Worm (Caenorhabditis elegans) whole organism, L1 larva: ENCODE data around the gene fbxa-208.

ENCODE experiments used
- C04F5.9 ChIP-seq: sonication (generic microtip); optimal IDR thresholded peaks from 2 replicates; lab custom pipeline; 2016; ENCODE audit warnings: missing genetic modification characterization, missing compliant biosample characterization
- C34B4.2 ChIP-seq: sonication (generic microtip); optimal IDR thresholded peaks from 2 replicates; lab custom pipeline; 2017; ENCODE audit warnings: mild to moderate bottlenecking, missing genetic modification characterization, missing compliant biosample characterization
- F16B12.6 ChIP-seq: fragments of 150-350 bp; optimal IDR thresholded peaks from 2 replicates; lab custom pipeline; 2014; ENCODE audit warnings: missing biosample characterization, missing genetic modification characterization
- Y116A8C.19 ChIP-seq: sonication (generic microtip); optimal IDR thresholded peaks from 2 replicates; lab custom pipeline; 2016; ENCODE audit warnings: missing compliant biosample characterization, missing genetic modification characterization, borderline replicate concordance
- alr-1 ChIP-seq: fragments of 200-800 bp; sonication (Bioruptor generic); optimal IDR thresholded peaks from 2 replicates; lab custom pipeline; 2018; ENCODE audit warnings: borderline replicate concordance, mild to moderate bottlenecking, missing genetic modification characterization, missing compliant biosample characterization
- ceh-63 ChIP-seq: fragments of 200-800 bp; sonication (Bioruptor generic); optimal IDR thresholded peaks from 2 replicates; lab custom pipeline; 2018; ENCODE audit warnings: mild to moderate bottlenecking, missing genetic modification characterization, missing compliant biosample characterization
- ceh-8 ChIP-seq: fragments of 200-800 bp; sonication (Bioruptor generic); optimal IDR thresholded peaks from 2 replicates; lab custom pipeline; 2018; ENCODE audit warnings: mild to moderate bottlenecking, missing genetic modification characterization, moderate library complexity, missing compliant biosample characterization
- ceh-82 ChIP-seq, 3 experiments: fragments of 150-350 bp in 1 of 3; sonication (generic microtip) in 2 of 3; optimal IDR thresholded peaks; 2 replicates each; lab custom pipeline; 2014 to 2017; ENCODE audit warnings: missing biosample characterization in 3 of 3, missing genetic modification characterization in 3 of 3
- ceh-88 ChIP-seq: fragments of 200-800 bp; sonication (Bioruptor generic); IDR thresholded peaks from 2 replicates; pipeline ENCODE4 v1.3.6; 2022; ENCODE audit warnings: missing genetic modification characterization, missing compliant biosample characterization
- dpl-1 ChIP-seq, 3 experiments: fragments of 150-350 bp in 2 of 3; sonication (generic microtip) in 1 of 3; optimal IDR thresholded peaks; 2 replicates each; lab custom pipeline; 2014 to 2017; ENCODE audit warnings: missing biosample characterization in 3 of 3, missing genetic modification characterization in 3 of 3, missing genetic modification reagents in 3 of 3
- efl-1 ChIP-seq, 4 experiments: fragments of 150-350 bp; optimal IDR thresholded peaks in 3 of 4; peaks in 1 of 4; 1 replicate in 1 of 4; 2 replicates in 3 of 4; lab custom pipeline; 2014; ENCODE audit warnings: missing biosample characterization in 2 of 4, missing genetic modification characterization in 2 of 4, missing genetic modification reagents in 2 of 4
- efl-3 ChIP-seq: fragments of 200-800 bp; sonication (Bioruptor generic); optimal IDR thresholded peaks from 2 replicates; lab custom pipeline; 2018; ENCODE audit warnings: mild to moderate bottlenecking, missing genetic modification characterization, missing compliant biosample characterization
- elt-2 ChIP-seq: sonication (generic microtip); optimal IDR thresholded peaks from 2 replicates; lab custom pipeline; 2016; ENCODE audit warnings: missing genetic modification characterization, mild to moderate bottlenecking, inconsistent platforms, missing compliant biosample characterization, missing genetic modification reagents
- fos-1 ChIP-seq: fragments of 150-350 bp; optimal IDR thresholded peaks from 2 replicates; lab custom pipeline; 2014; ENCODE audit warnings: missing biosample characterization, missing genetic modification characterization
- hlh-4 ChIP-seq: sonication (generic microtip); optimal IDR thresholded peaks from 2 replicates; lab custom pipeline; 2016; ENCODE audit warnings: mild to moderate bottlenecking, missing genetic modification characterization, missing compliant biosample characterization
- lin-13 ChIP-seq: fragments of 150-350 bp; optimal IDR thresholded peaks from 2 replicates; lab custom pipeline; 2014; ENCODE audit warnings: missing biosample characterization, missing genetic modification reagents, missing genetic modification characterization
- lin-14 ChIP-seq: fragments of 200-800 bp; sonication (Bioruptor generic); optimal IDR thresholded peaks from 2 replicates; lab custom pipeline; 2018; ENCODE audit warnings: mild to moderate bottlenecking, missing genetic modification characterization, moderate library complexity, missing compliant biosample characterization
- lin-35 ChIP-seq, 2 experiments: fragments of 150-350 bp; optimal IDR thresholded peaks; 2 replicates each; lab custom pipeline; 2014; ENCODE audit warnings: missing biosample characterization in 2 of 2, missing genetic modification characterization in 2 of 2, missing genetic modification reagents in 2 of 2
- lir-3 ChIP-seq: sonication (generic microtip); optimal IDR thresholded peaks from 2 replicates; lab custom pipeline; 2016; ENCODE audit warnings: mild to moderate bottlenecking, missing genetic modification characterization, moderate library complexity, missing compliant biosample characterization; ENCODE audit not compliant: poor library complexity
- lsy-2 ChIP-seq, 2 experiments: fragments of 150-350 bp; optimal IDR thresholded peaks; 2 replicates each; lab custom pipeline; 2014; ENCODE audit warnings: missing biosample characterization in 2 of 2, missing genetic modification characterization in 2 of 2
- mab-9 ChIP-seq: fragments of 200-800 bp; sonication (Bioruptor generic); IDR thresholded peaks from 2 replicates; pipeline ENCODE4 v1.3.6; 2022; ENCODE audit warnings: missing genetic modification reagents, missing genetic modification characterization, missing compliant biosample characterization
- mef-2 ChIP-seq: fragments of 150-350 bp; optimal IDR thresholded peaks from 2 replicates; lab custom pipeline; 2014; ENCODE audit warnings: missing biosample characterization, missing genetic modification characterization
- mep-1 ChIP-seq: fragments of 150-350 bp; optimal IDR thresholded peaks from 2 replicates; lab custom pipeline; 2014; ENCODE audit warnings: missing biosample characterization, missing genetic modification characterization
- nhr-11 ChIP-seq: fragments of 150-350 bp; optimal IDR thresholded peaks from 2 replicates; lab custom pipeline; 2014; ENCODE audit warnings: missing biosample characterization, missing genetic modification characterization
- nhr-20 ChIP-seq: sonication (generic microtip); optimal IDR thresholded peaks from 2 replicates; lab custom pipeline; 2016; ENCODE audit warnings: mild to moderate bottlenecking, missing genetic modification characterization, missing compliant biosample characterization
- nhr-47 ChIP-seq: sonication (generic microtip); optimal IDR thresholded peaks from 2 replicates; lab custom pipeline; 2016; ENCODE audit warnings: mild to moderate bottlenecking, missing genetic modification characterization, moderate library complexity, missing compliant biosample characterization
- nhr-71 ChIP-seq: sonication (generic microtip); optimal IDR thresholded peaks from 2 replicates; lab custom pipeline; 2016; ENCODE audit warnings: mild to moderate bottlenecking, missing genetic modification characterization, moderate library complexity, missing compliant biosample characterization
- nhr-77 ChIP-seq: fragments of 150-350 bp; optimal IDR thresholded peaks from 2 replicates; lab custom pipeline; 2014; ENCODE audit warnings: missing biosample characterization, missing genetic modification characterization
- pax-3 ChIP-seq: fragments of 200-800 bp; sonication (Bioruptor generic); optimal IDR thresholded peaks from 2 replicates; lab custom pipeline; 2018; ENCODE audit warnings: mild to moderate bottlenecking, missing genetic modification characterization, moderate library complexity, missing compliant biosample characterization
- rnt-1 ChIP-seq: sonication (generic microtip); optimal IDR thresholded peaks from 2 replicates; lab custom pipeline; 2016; ENCODE audit warnings: mild to moderate bottlenecking, missing genetic modification characterization, moderate library complexity, missing compliant biosample characterization
- skn-1 ChIP-seq: fragments of 150-350 bp; optimal IDR thresholded peaks from 2 replicates; lab custom pipeline; 2014; ENCODE audit warnings: missing biosample characterization, missing genetic modification characterization
- snpc-4 ChIP-seq: fragments of 150-350 bp; optimal IDR thresholded peaks from 2 replicates; lab custom pipeline; 2014; ENCODE audit warnings: missing biosample characterization, missing genetic modification characterization
- sox-4 ChIP-seq: sonication (generic microtip); optimal IDR thresholded peaks from 2 replicates; lab custom pipeline; 2016; ENCODE audit warnings: missing genetic modification characterization, missing compliant biosample characterization
- sptf-1 ChIP-seq: fragments of 150-350 bp; optimal IDR thresholded peaks from 2 replicates; lab custom pipeline; 2014; ENCODE audit warnings: missing biosample characterization, missing genetic modification characterization
- sup-37 ChIP-seq: fragments of 200-800 bp; sonication (Bioruptor generic); optimal IDR thresholded peaks from 2 replicates; lab custom pipeline; 2018; ENCODE audit warnings: mild to moderate bottlenecking, missing genetic modification characterization, missing compliant biosample characterization
- swsn-7 ChIP-seq: sonication (generic microtip); optimal IDR thresholded peaks from 2 replicates; lab custom pipeline; 2016; ENCODE audit warnings: missing genetic modification characterization, missing compliant biosample characterization
- tbx-2 ChIP-seq: sonication (generic microtip); optimal IDR thresholded peaks from 2 replicates; lab custom pipeline; 2016; ENCODE audit warnings: missing genetic modification characterization, missing compliant biosample characterization
- xbp-1 ChIP-seq: sonication (generic microtip); optimal IDR thresholded peaks from 2 replicates; lab custom pipeline; 2016; ENCODE audit warnings: missing genetic modification characterization, missing compliant biosample characterization
- zip-4 ChIP-seq: fragments of 200-800 bp; sonication (Bioruptor generic); optimal IDR thresholded peaks from 2 replicates; lab custom pipeline; 2018; ENCODE audit warnings: mild to moderate bottlenecking, missing genetic modification characterization, moderate library complexity, missing compliant biosample characterization
- ztf-4 ChIP-seq: fragments of 150-350 bp; optimal IDR thresholded peaks from 2 replicates; lab custom pipeline; 2014; ENCODE audit warnings: missing biosample characterization, missing genetic modification characterization

Gene fbxa-208

ce11 chrIII:1223319-1224093 is 33.1 kb upstream of the fbxa-208 start (continued):
- TF ChIP-seq C34B4.2: no peak
- TF ChIP-seq swsn-7: no peak
- peak; percentile 10 for TF ChIP-seq lin-13 (GFP tag; lab: Kevin White, UChicago)
- no peak for TF ChIP-seq pax-3 (tag; lab: Kevin White, UChicago)
- TF ChIP-seq Y116A8C.19 (tag; lab: Kevin White, UChicago): no peak
- peak; percentile 21 for TF ChIP-seq nhr-20 (tag; lab: Kevin White, UChicago)
- TF ChIP-seq sox-4 (tag; lab: Kevin White, UChicago): no peak
- TF ChIP-seq lin-35 (GFP tag; optimal IDR thresholded peaks at IDR 0.05; lab: Kevin White, UChicago): peak in 1 of 2 experiments; percentile 16
- TF ChIP-seq mep-1 (tag; lab: Kevin White, UChicago): no peak
- TF ChIP-seq skn-1 (tag; lab: Kevin White, UChicago): no peak
- no peak for TF ChIP-seq zip-4
- TF ChIP-seq lir-3: no peak
- TF ChIP-seq rnt-1 (tag; lab: Kevin White, UChicago): no peak
- no peak for TF ChIP-seq ztf-4
- TF ChIP-seq xbp-1 (tag; lab: Kevin White, UChicago): no peak
- no peak for TF ChIP-seq fos-1
- TF ChIP-seq sup-37 (GFP tag; lab: Kevin White, UChicago): no peak
- no peak for TF ChIP-seq C04F5.9 (tag; lab: Kevin White, UChicago)
- TF ChIP-seq ceh-8 (GFP tag; lab: Kevin White, UChicago): no peak
- peak; percentile 28 for TF ChIP-seq nhr-71
- peak in 1 of 2 experiments; percentile 18 for TF ChIP-seq lsy-2 (tag; optimal IDR thresholded peaks at IDR 0.05; lab: Kevin White, UChicago)
- no peak for TF ChIP-seq ceh-88 (GFP tag; lab: Robert Waterston, UW)

DNA sequence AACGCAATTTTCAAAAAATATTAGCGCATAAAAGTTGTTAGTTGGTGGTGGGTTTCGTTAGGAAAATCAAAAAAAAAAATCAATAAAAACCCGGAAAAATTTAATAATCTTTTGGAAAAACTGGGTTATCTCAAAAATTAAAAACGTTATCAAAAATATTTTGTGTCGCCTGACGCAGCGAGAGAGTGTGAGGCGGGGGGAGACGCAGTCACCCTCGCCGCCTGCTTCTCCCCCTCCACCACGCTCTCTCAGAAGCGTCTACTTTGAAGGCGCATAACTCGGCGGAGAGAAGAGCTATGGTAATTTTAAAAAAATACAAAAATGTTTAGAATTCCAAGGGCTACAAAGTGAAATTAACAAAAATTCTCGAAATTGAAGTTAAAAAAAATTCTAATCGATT is 31.5 kb upstream of the fbxa-208 start:
- peak; percentile 69 for TF ChIP-seq elt-2
- TF ChIP-seq mab-9 (GFP tag; lab: Robert Waterston, UW): no peak
- TF ChIP-seq pax-3 (tag; lab: Kevin White, UChicago): no peak
- no peak for TF ChIP-seq F16B12.6 (tag; lab: Kevin White, UChicago)

ce11 chrIII:1225595-1225994 is 31.0 kb upstream of the fbxa-208 start:
- TF ChIP-seq efl-3 (GFP tag; lab: Kevin White, UChicago) (no peak), nhr-11 (tag; lab: Kevin White, UChicago) (no peak), mef-2 (tag; lab: Kevin White, UChicago) (no peak), lin-14 (GFP tag; lab: Kevin White, UChicago) (peak; percentile 47), nhr-47 (tag; lab: Kevin White, UChicago) (no peak), rnt-1 (tag; lab: Kevin White, UChicago) (no peak), snpc-4 (no peak), efl-1 (optimal IDR thresholded peaks at IDR 0.05; lab: Kevin White, UChicago) (no peak), efl-1 (GFP tag; optimal IDR thresholded peaks at IDR 0.05 in 1 of 2; lab: Kevin White, UChicago) (peak in 1 of 2 experiments; percentile 42), hlh-4 (tag; lab: Kevin White, UChicago) (no peak), ceh-8 (GFP tag; lab: Kevin White, UChicago) (peak; percentile 76), alr-1 (tag; lab: Kevin White, UChicago) (no peak)

DNA sequence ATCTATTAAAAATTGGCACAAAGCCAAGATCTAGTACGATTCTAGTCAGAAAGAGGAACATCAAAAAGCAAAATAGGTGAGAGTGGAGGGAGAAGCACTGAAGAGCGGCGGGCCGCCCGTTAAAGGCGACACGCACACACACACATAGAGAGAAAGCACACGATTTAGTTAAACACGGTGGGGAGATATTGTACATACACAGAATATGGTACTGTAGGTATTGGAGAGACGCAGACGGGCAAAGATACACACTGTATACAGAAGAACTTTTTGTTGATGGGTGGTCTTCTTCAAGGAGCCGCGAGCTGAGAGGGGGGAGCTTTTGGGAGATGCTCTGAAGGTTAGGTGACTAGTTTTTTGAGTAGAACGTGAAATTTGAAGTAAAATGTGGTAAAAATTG is 30.4 kb upstream of the fbxa-208 start:
- TF ChIP-seq sptf-1 (tag; lab: Kevin White, UChicago) (no peak), nhr-77 (tag; lab: Kevin White, UChicago) (peak; percentile 12), ceh-63 (GFP tag; lab: Kevin White, UChicago) (no peak), efl-1 (optimal IDR thresholded peaks at IDR 0.05; lab: Kevin White, UChicago) (no peak), efl-1 (GFP tag; optimal IDR thresholded peaks at IDR 0.05 in 1 of 2; lab: Kevin White, UChicago) (peak in 1 of 2 experiments; percentile 74), dpl-1 (GFP tag; optimal IDR thresholded peaks at IDR 0.05; lab: Kevin White, UChicago) (no peak), tbx-2 (tag; lab: Kevin White, UChicago) (peak; percentile 9), hlh-4 (tag; lab: Kevin White, UChicago) (no peak), lir-3 (no peak), lsy-2 (tag; optimal IDR thresholded peaks at IDR 0.05; lab: Kevin White, UChicago) (peak in 1 of 2 experiments; percentile 18), nhr-20 (tag; lab: Kevin White, UChicago) (peak; percentile 19), nhr-71 (peak; percentile 0), ceh-82 (tag; optimal IDR thresholded peaks at IDR 0.05; lab: Kevin White, UChicago) (no peak), lin-14 (GFP tag; lab: Kevin White, UChicago) (peak; percentile 24)
